Fruit fly (Drosophila melanogaster) whole organism, embryonic: ENCODE measurements around the gene CG8675.

Experiments used
- B-H1 ChIP-seq: fragments of 200-800 bp; sonication (Bioruptor generic); IDR thresholded peaks from 3 replicates; pipeline ENCODE4 v1.3.6; 2022; ENCODE audit warnings: missing biosample characterization, missing genetic modification characterization
- CG11560 ChIP-seq: fragments of 200-800 bp; sonication (Bioruptor generic); IDR thresholded peaks from 3 replicates; pipeline ENCODE4 v1.3.6; 2022; ENCODE audit warnings: missing biosample characterization, missing genetic modification characterization
- CG12219 ChIP-seq: fragments of 200-800 bp; sonication (Bioruptor generic); optimal IDR thresholded peaks from 3 replicates; lab custom pipeline; 2018; ENCODE audit warnings: missing biosample characterization, mild to moderate bottlenecking, missing genetic modification characterization
- CG12391 ChIP-seq: fragments of 200-800 bp; sonication (Bioruptor generic); optimal IDR thresholded peaks from 3 replicates; lab custom pipeline; 2018; ENCODE audit warnings: missing biosample characterization, mild to moderate bottlenecking, missing genetic modification characterization, moderate library complexity
- CG12942 ChIP-seq: fragments of 200-800 bp; sonication (Bioruptor generic); optimal IDR thresholded peaks from 3 replicates; lab custom pipeline; 2016; ENCODE audit warnings: missing biosample characterization, missing genetic modification characterization
- CG13296 ChIP-seq: fragments of 200-800 bp; sonication (Bioruptor generic); optimal IDR thresholded peaks from 3 replicates; lab custom pipeline; 2018; ENCODE audit warnings: missing biosample characterization, mild to moderate bottlenecking, missing genetic modification characterization
- CG14050 ChIP-seq: fragments of 200-800 bp; sonication (Bioruptor generic); IDR thresholded peaks from 3 replicates; pipeline ENCODE4 v1.3.6; 2022; ENCODE audit warnings: missing biosample characterization, missing genetic modification characterization
- CG15601 ChIP-seq: fragments of 200-800 bp; sonication (Bioruptor generic); optimal IDR thresholded peaks from 3 replicates; lab custom pipeline; 2019; ENCODE audit warnings: missing biosample characterization, mild to moderate bottlenecking, missing genetic modification characterization, moderate library complexity
- CG15696 ChIP-seq: fragments of 200-800 bp; sonication (Bioruptor generic); optimal IDR thresholded peaks from 2 replicates; lab custom pipeline; 2019; ENCODE audit warnings: missing biosample characterization, mild to moderate bottlenecking, missing genetic modification characterization, moderate library complexity
- CG1792 ChIP-seq: fragments of 200-800 bp; sonication (Bioruptor generic); optimal IDR thresholded peaks from 2 replicates; lab custom pipeline; 2016; ENCODE audit warnings: missing biosample characterization, missing genetic modification characterization
- CG18011 ChIP-seq: fragments of 200-800 bp; sonication (Bioruptor generic); optimal IDR thresholded peaks from 2 replicates; lab custom pipeline; 2017; ENCODE audit warnings: missing biosample characterization, missing genetic modification characterization, mild to moderate bottlenecking, moderate library complexity, missing genotype
- CG31365 ChIP-seq: fragments of 200-800 bp; sonication (Bioruptor generic); optimal IDR thresholded peaks from 2 replicates; lab custom pipeline; 2018; ENCODE audit warnings: missing biosample characterization, mild to moderate bottlenecking, missing genetic modification characterization
- CG31388 ChIP-seq: fragments of 200-800 bp; sonication (Bioruptor generic); optimal IDR thresholded peaks from 2 replicates; lab custom pipeline; 2016; ENCODE audit warnings: missing biosample characterization, missing genetic modification characterization
- CG43689 ChIP-seq: fragments of 200-800 bp; sonication (Bioruptor generic); IDR thresholded peaks from 2 replicates; pipeline ENCODE4 v1.3.6; 2022; ENCODE audit warnings: missing biosample characterization, missing genetic modification characterization
- CG4424 ChIP-seq: fragments of 200-800 bp; sonication (Bioruptor generic); optimal IDR thresholded peaks from 3 replicates; lab custom pipeline; 2016; ENCODE audit warnings: missing biosample characterization, missing genetic modification characterization
- CG4854 ChIP-seq: fragments of 200-800 bp; sonication (Bioruptor generic); optimal IDR thresholded peaks from 2 replicates; lab custom pipeline; 2016; ENCODE audit warnings: missing biosample characterization, missing genetic modification characterization, inconsistent platforms
- CG7786 ChIP-seq: fragments of 200-800 bp; sonication (Bioruptor generic); optimal IDR thresholded peaks from 2 replicates; lab custom pipeline; 2016; ENCODE audit warnings: missing biosample characterization, missing genetic modification characterization
- CG9817 ChIP-seq: fragments of 200-800 bp; sonication (Bioruptor generic); optimal IDR thresholded peaks from 2 replicates; lab custom pipeline; 2018; ENCODE audit warnings: missing biosample characterization, mild to moderate bottlenecking, missing genetic modification characterization, moderate library complexity
- CG9932 ChIP-seq: fragments of 200-800 bp; sonication (Bioruptor generic); IDR thresholded peaks from 2 replicates; pipeline ENCODE4 v1.3.6; 2022; ENCODE audit warnings: missing biosample characterization, missing genetic modification characterization
- Ets65A ChIP-seq: fragments of 200-800 bp; sonication (Bioruptor generic); peaks from one replicate; lab custom pipeline; 2016; ENCODE audit warnings: missing biosample characterization, missing genetic modification characterization
- Ets97D ChIP-seq: fragments of 200-800 bp; sonication (Bioruptor generic); optimal IDR thresholded peaks from 3 replicates; lab custom pipeline; 2016; ENCODE audit warnings: missing biosample characterization, missing genetic modification characterization
- Fer1 ChIP-seq: fragments of 200-800 bp; sonication (Bioruptor generic); optimal IDR thresholded peaks from 2 replicates; lab custom pipeline; 2017; ENCODE audit warnings: missing biosample characterization, mild to moderate bottlenecking, missing genetic modification characterization
- Gug ChIP-seq: fragments of 200-800 bp; sonication (Bioruptor generic); IDR thresholded peaks from 4 replicates; pipeline ENCODE4 v1.3.6; 2022; ENCODE audit warnings: missing biosample characterization, missing genetic modification characterization
- HHEX ChIP-seq: fragments of 200-800 bp; sonication (Bioruptor generic); optimal IDR thresholded peaks from 3 replicates; lab custom pipeline; 2017; ENCODE audit warnings: missing biosample characterization, mild to moderate bottlenecking, missing genetic modification characterization, missing genetic modification reagents
- Lhr ChIP-seq: fragments of 200-800 bp; sonication (Bioruptor generic); optimal IDR thresholded peaks from 3 replicates; lab custom pipeline; 2017; ENCODE audit warnings: mild to moderate bottlenecking, missing biosample characterization, missing genetic modification reagents, missing genetic modification characterization
- MBD-R2 ChIP-seq: fragments of 200-800 bp; sonication (Bioruptor generic); IDR thresholded peaks from 2 replicates; pipeline ENCODE4 v1.3.6; 2022; ENCODE audit warnings: missing biosample characterization, missing genetic modification characterization
- Mad ChIP-seq: fragments of 200-800 bp; sonication (Bioruptor generic); optimal IDR thresholded peaks from 2 replicates; lab custom pipeline; 2016; ENCODE audit warnings: missing biosample characterization, missing genetic modification characterization
- Oaz ChIP-seq: fragments of 200-800 bp; sonication (Bioruptor generic); IDR thresholded peaks from 2 replicates; pipeline ENCODE4 v1.3.6; 2022; ENCODE audit warnings: missing biosample characterization, missing genetic modification characterization
- Oli ChIP-seq: fragments of 200-800 bp; sonication (Bioruptor generic); optimal IDR thresholded peaks from 2 replicates; lab custom pipeline; 2018; ENCODE audit warnings: missing biosample characterization, mild to moderate bottlenecking, missing genetic modification characterization, moderate library complexity
- Trl ChIP-seq, 3 experiments: fragments of >200 bp in 2 of 3; fragments of 200-800 bp in 1 of 3; sonication (Bioruptor generic) in 1 of 3; optimal IDR thresholded peaks; 2 replicates in 1 of 3; 3 replicates in 2 of 3; lab custom pipeline; 2016 to 2017; ENCODE audit warnings: missing biosample characterization in 1 of 3, missing genetic modification characterization in 1 of 3
- btn ChIP-seq: fragments of 200-800 bp; sonication (Bioruptor generic); optimal IDR thresholded peaks from 2 replicates; lab custom pipeline; 2016; ENCODE audit warnings: missing biosample characterization, missing genetic modification characterization
- chn ChIP-seq: fragments of 200-800 bp; sonication (Bioruptor generic); optimal IDR thresholded peaks from 2 replicates; lab custom pipeline; 2016; ENCODE audit warnings: missing biosample characterization, missing genetic modification characterization
- ems ChIP-seq: fragments of 200-800 bp; sonication (Bioruptor generic); optimal IDR thresholded peaks from 3 replicates; lab custom pipeline; 2016; ENCODE audit warnings: missing biosample characterization, missing genetic modification characterization
- gcm2 ChIP-seq: fragments of 200-800 bp; sonication (Bioruptor generic); optimal IDR thresholded peaks from 2 replicates; lab custom pipeline; 2016; ENCODE audit warnings: missing biosample characterization, missing genetic modification characterization
- hbn ChIP-seq: fragments of 200-800 bp; sonication (Bioruptor generic); IDR thresholded peaks from 2 replicates; pipeline ENCODE4 v1.3.6; 2022; ENCODE audit warnings: missing biosample characterization, missing genetic modification characterization; ENCODE audit not compliant: partially characterized antibody
- jumu ChIP-seq: fragments of 200-800 bp; sonication (Bioruptor generic); optimal IDR thresholded peaks from 3 replicates; lab custom pipeline; 2016; ENCODE audit warnings: missing biosample characterization, missing genetic modification characterization
- kah ChIP-seq: fragments of 200-800 bp; sonication (Bioruptor generic); optimal IDR thresholded peaks from 2 replicates; lab custom pipeline; 2018; ENCODE audit warnings: missing biosample characterization, mild to moderate bottlenecking, missing genetic modification characterization
- maf-S ChIP-seq: fragments of 200-800 bp; sonication (Bioruptor generic); optimal IDR thresholded peaks from 2 replicates; lab custom pipeline; 2016; ENCODE audit warnings: missing biosample characterization, missing genetic modification characterization
- nmo ChIP-seq: fragments of 200-800 bp; sonication (Bioruptor generic); optimal IDR thresholded peaks from 2 replicates; lab custom pipeline; 2018; ENCODE audit warnings: missing biosample characterization, mild to moderate bottlenecking, missing genetic modification characterization, moderate library complexity
- rib ChIP-seq: fragments of 200-800 bp; sonication (Bioruptor generic); IDR thresholded peaks from 2 replicates; pipeline ENCODE4 v1.3.6; 2022; ENCODE audit warnings: missing biosample characterization, missing genetic modification characterization
- ro ChIP-seq: fragments of 200-800 bp; sonication (Bioruptor generic); IDR thresholded peaks from 2 replicates; pipeline ENCODE4 v1.3.6; 2022; ENCODE audit warnings: missing biosample characterization, missing genetic modification characterization
- sc ChIP-seq, 3 experiments: fragments of >200 bp in 2 of 3; fragments of 200-800 bp in 1 of 3; sonication (Bioruptor generic) in 1 of 3; optimal IDR thresholded peaks; 2 replicates in 2 of 3; 3 replicates in 1 of 3; lab custom pipeline; 2017; ENCODE audit warnings: mild to moderate bottlenecking in 1 of 3, missing biosample characterization in 1 of 3, missing genetic modification characterization in 1 of 3, missing genetic modification reagents in 1 of 3
- schlank ChIP-seq: fragments of 200-800 bp; sonication (Bioruptor generic); optimal IDR thresholded peaks from 2 replicates; lab custom pipeline; 2018; ENCODE audit warnings: missing biosample characterization, mild to moderate bottlenecking, missing genetic modification characterization
- sna ChIP-seq: fragments of 200-800 bp; sonication (Bioruptor generic); IDR thresholded peaks from 2 replicates; pipeline ENCODE4 v1.3.6; 2022; ENCODE audit warnings: missing biosample characterization, missing genetic modification characterization; ENCODE audit not compliant: partially characterized antibody
- ssp ChIP-seq: fragments of 200-800 bp; sonication (Bioruptor generic); IDR thresholded peaks from 2 replicates; pipeline ENCODE4 v1.3.6; 2022; ENCODE audit warnings: missing biosample characterization, missing genetic modification characterization
- stwl ChIP-seq: fragments of 200-800 bp; sonication (Bioruptor generic); optimal IDR thresholded peaks from 3 replicates; lab custom pipeline; 2018; ENCODE audit warnings: missing biosample characterization, mild to moderate bottlenecking, missing genetic modification characterization, moderate library complexity
- trem ChIP-seq: fragments of 200-800 bp; optimal IDR thresholded peaks from 3 replicates; lab custom pipeline; 2019; ENCODE audit warnings: missing biosample characterization, mild to moderate bottlenecking, missing genetic modification characterization, moderate library complexity
- unc-4 ChIP-seq: fragments of 200-800 bp; sonication (Bioruptor generic); IDR thresholded peaks from 2 replicates; pipeline ENCODE4 v1.3.6; 2022; ENCODE audit warnings: missing biosample characterization, missing genetic modification characterization; ENCODE audit not compliant: partially characterized antibody
- wdn ChIP-seq: fragments of 200-800 bp; sonication (Bioruptor generic); IDR thresholded peaks from 2 replicates; pipeline ENCODE4 v1.3.6; 2022; ENCODE audit warnings: missing biosample characterization, missing genetic modification characterization
- wek ChIP-seq: fragments of 200-800 bp; sonication (Bioruptor generic); optimal IDR thresholded peaks from 3 replicates; lab custom pipeline; 2018; ENCODE audit warnings: missing biosample characterization, mild to moderate bottlenecking, missing genetic modification characterization, moderate library complexity

The CG8675 gene

DNA sequence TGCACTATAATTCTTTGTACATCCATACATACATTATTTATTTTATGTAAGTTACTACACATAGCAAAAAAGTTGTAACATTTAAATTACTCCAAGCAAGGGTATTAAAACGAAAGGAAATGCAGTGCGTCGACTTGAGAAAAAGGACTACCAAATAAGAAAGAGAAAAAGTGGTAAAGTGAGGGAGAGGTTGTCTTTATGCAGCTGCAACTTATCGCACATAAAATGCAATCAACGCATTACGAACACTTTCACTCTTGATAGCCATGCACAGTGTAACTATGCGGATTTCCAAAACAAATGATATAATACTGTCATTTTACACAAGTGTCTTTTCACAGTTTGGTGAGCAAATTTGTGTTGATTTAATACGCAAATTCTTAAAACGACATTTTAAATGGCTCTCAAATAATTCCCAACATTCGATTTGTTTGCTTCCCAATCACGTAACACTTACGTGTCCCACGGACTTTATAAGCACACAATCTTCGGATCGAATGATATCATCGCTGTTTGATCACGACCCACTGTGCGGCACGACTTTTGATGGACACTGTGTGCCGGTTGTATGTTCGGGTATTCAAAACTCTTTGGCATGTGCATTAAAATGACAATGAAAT lies 47.9 kb upstream of the CG8675 start (continued):
- TF ChIP-seq stwl (tag; lab: Kevin White, UChicago) (no peak), CG4424 (GFP tag; lab: Kevin White, UChicago) (peak; percentile 42), Fer1 (GFP tag; lab: Kevin White, UChicago) (no peak), CG9817 (tag; lab: Kevin White, UChicago) (no peak), gcm2 (GFP tag; lab: Kevin White, UChicago) (no peak), rib (GFP tag; lab: Robert Waterston, UW) (no peak), Ets65A (GFP tag; lab: Kevin White, UChicago) (peak; percentile 65), CG13296 (GFP tag; lab: Kevin White, UChicago) (no peak), Lhr (GFP tag; lab: Kevin White, UChicago) (peak; percentile 13), CG9932 (GFP tag; lab: Robert Waterston, UW) (no peak; the same call in 1 of the 2 replicates), ems (GFP tag; lab: Kevin White, UChicago) (no peak), ro (GFP tag; lab: Robert Waterston, UW) (no peak), hbn (GFP tag; lab: Robert Waterston, UW) (no peak), MBD-R2 (GFP tag; lab: Robert Waterston, UW) (no peak), chn (peak; percentile 23), CG15696 (tag; lab: Kevin White, UChicago) (no peak), HHEX (GFP tag; lab: Kevin White, UChicago) (no peak), CG31365 (tag; lab: Kevin White, UChicago) (no peak), CG15601 (no peak), btn (GFP tag; lab: Kevin White, UChicago) (no peak), Mad (GFP tag; lab: Kevin White, UChicago) (peak; percentile 36), wek (GFP tag; lab: Kevin White, UChicago) (no peak), Ets97D (GFP tag; lab: Kevin White, UChicago) (no peak), maf-S (GFP tag; lab: Kevin White, UChicago) (no peak), CG12391 (no peak), sc (optimal IDR thresholded peaks at IDR 0.05; lab: Kevin White, UChicago) (no peak), sc (GFP tag; optimal IDR thresholded peaks at IDR 0.05; lab: Kevin White, UChicago) (peak; percentile 18), unc-4 (GFP tag; lab: Robert Waterston, UW) (no peak), CG1792 (GFP tag; lab: Kevin White, UChicago) (no peak), nmo (GFP tag; lab: Kevin White, UChicago) (peak; percentile 57), CG12219 (GFP tag; lab: Kevin White, UChicago) (peak; percentile 33), B-H1 (GFP tag; lab: Robert Waterston, UW) (no peak), Trl (optimal IDR thresholded peaks at IDR 0.05; lab: Kevin White, UChicago) (no peak), Trl (GFP tag; optimal IDR thresholded peaks at IDR 0.05; lab: Kevin White, UChicago) (peak; percentile 29), ssp (no peak), kah (GFP tag; lab: Kevin White, UChicago) (no peak), CG18011 (GFP tag; lab: Kevin White, UChicago) (no peak), Gug (GFP tag; lab: Robert Waterston, UW) (0 out of 4 replicates have a peak, but pooled peaks have one; percentile 34), CG43689 (GFP tag; lab: Robert Waterston, UW) (no peak), CG14050 (no peak), schlank (tag; lab: Kevin White, UChicago) (no peak), wdn (GFP tag; lab: Robert Waterston, UW) (no peak), CG12942 (no peak), Oaz (GFP tag; lab: Robert Waterston, UW) (no peak), Oli (tag; lab: Kevin White, UChicago) (peak; percentile 63), sna (GFP tag; lab: Robert Waterston, UW) (no peak), CG31388 (no peak), trem (tag; lab: Kevin White, UChicago) (peak; percentile 2), CG11560 (tag; lab: Robert Waterston, UW) (no peak), jumu (GFP tag; lab: Kevin White, UChicago) (peak; percentile 43), CG4854 (GFP tag; lab: Kevin White, UChicago) (no peak), CG7786 (peak; percentile 0)
